Worm (Caenorhabditis elegans) whole organism, L4 larva: ENCODE measurements around the gene akap-1.

Experiments
- F26F4.8 ChIP-seq: fragments of 200-800 bp; sonication (Bioruptor generic); conservative IDR thresholded peaks from 2 replicates; pipeline ENCODE4 v1.3.6; 2022; ENCODE audit warnings: missing genetic modification characterization, missing compliant biosample characterization
- F37D6.2 ChIP-seq: sonication (generic microtip); optimal IDR thresholded peaks from 2 replicates; lab custom pipeline; 2016; ENCODE audit warnings: mild to moderate bottlenecking, missing genetic modification characterization, missing compliant biosample characterization
- F49E8.2 ChIP-seq: sonication (generic microtip); optimal IDR thresholded peaks from 2 replicates; lab custom pipeline; 2016; ENCODE audit warnings: missing compliant biosample characterization, mild to moderate bottlenecking, missing genetic modification characterization, borderline replicate concordance
- Y5F2A.4 ChIP-seq: fragments of 200-800 bp; sonication (Bioruptor generic); optimal IDR thresholded peaks from 2 replicates; lab custom pipeline; 2018; ENCODE audit warnings: mild to moderate bottlenecking, missing genetic modification characterization, missing compliant biosample characterization
- Y75B8A.6 ChIP-seq: fragments of 200-800 bp; sonication (Bioruptor generic); IDR thresholded peaks from 2 replicates; pipeline ENCODE4 v1.3.6; 2022; ENCODE audit warnings: missing genetic modification reagents, missing genetic modification characterization, missing compliant biosample characterization
- ZK546.5 ChIP-seq, 2 experiments: sonication (generic microtip); optimal IDR thresholded peaks; 2 replicates each; lab custom pipeline; 2017; ENCODE audit warnings: missing biosample characterization in 2 of 2, missing genetic modification characterization in 2 of 2
- aly-2 ChIP-seq: sonication (generic microtip); optimal IDR thresholded peaks from 2 replicates; lab custom pipeline; 2018; ENCODE audit warnings: missing biosample characterization, missing genetic modification characterization
- ama-1 ChIP-seq: fragments of 150-350 bp; optimal IDR thresholded peaks from 2 replicates; lab custom pipeline; 2014; ENCODE audit warnings: inconsistent platforms, mixed read lengths
- arid-1 ChIP-seq: fragments of 200-800 bp; sonication (Bioruptor generic); conservative IDR thresholded peaks from 2 replicates; pipeline ENCODE4 v1.3.6; 2022; ENCODE audit warnings: missing genetic modification reagents, missing genetic modification characterization, missing compliant biosample characterization
- attf-4 ChIP-seq: sonication (generic microtip); optimal IDR thresholded peaks from 3 replicates; lab custom pipeline; 2017; ENCODE audit warnings: missing biosample characterization, missing genetic modification characterization
- cey-2 ChIP-seq: sonication (generic microtip); optimal IDR thresholded peaks from 3 replicates; lab custom pipeline; 2017; ENCODE audit warnings: missing genetic modification characterization, mild to moderate bottlenecking, missing compliant biosample characterization, antibody characterized with exemption, borderline replicate concordance; ENCODE audit not compliant: insufficient read depth
- daf-16 ChIP-seq, 3 experiments: sonication (generic microtip); optimal IDR thresholded peaks; 2 replicates each; lab custom pipeline; 2016 to 2017; ENCODE audit warnings: missing genetic modification characterization in 3 of 3, missing genetic modification reagents in 3 of 3, mild to moderate bottlenecking in 2 of 3, missing compliant biosample characterization in 2 of 3, missing biosample characterization in 1 of 3, moderate library complexity in 1 of 3
- daf-19 ChIP-seq: fragments of 200-800 bp; sonication (Bioruptor generic); conservative IDR thresholded peaks from 2 replicates; pipeline ENCODE4 v1.3.6; 2022; ENCODE audit warnings: missing genetic modification characterization, missing compliant biosample characterization
- dmd-6 ChIP-seq: fragments of 200-800 bp; sonication (Bioruptor generic); IDR thresholded peaks from 2 replicates; pipeline ENCODE4 v1.3.6; 2022; ENCODE audit warnings: missing genetic modification reagents, missing genetic modification characterization, missing compliant biosample characterization
- dpl-1 ChIP-seq: fragments of 150-350 bp; optimal IDR thresholded peaks from 2 replicates; lab custom pipeline; 2014; ENCODE audit warnings: missing biosample characterization, missing genetic modification reagents, missing genetic modification characterization
- duxl-1 ChIP-seq: sonication (generic microtip); optimal IDR thresholded peaks from 2 replicates; lab custom pipeline; 2016; ENCODE audit warnings: mild to moderate bottlenecking, missing genetic modification characterization, moderate library complexity, missing compliant biosample characterization; ENCODE audit not compliant: poor library complexity
- dve-1 ChIP-seq: sonication (generic microtip); optimal IDR thresholded peaks from 2 replicates; lab custom pipeline; 2017; ENCODE audit warnings: antibody characterized with exemption, mild to moderate bottlenecking, missing genetic modification characterization, missing compliant biosample characterization; ENCODE audit not compliant: insufficient read depth
- egl-27 ChIP-seq: sonication (generic microtip); optimal IDR thresholded peaks from 3 replicates; lab custom pipeline; 2017; ENCODE audit warnings: missing biosample characterization, missing genetic modification reagents, missing genetic modification characterization
- hif-1 ChIP-seq, 2 experiments: sonication (generic microtip); optimal IDR thresholded peaks; 2 replicates each; lab custom pipeline; 2016 to 2017; ENCODE audit warnings: missing compliant biosample characterization in 2 of 2, missing genetic modification characterization in 2 of 2, missing genetic modification reagents in 2 of 2, missing genotype in 2 of 2, mild to moderate bottlenecking in 1 of 2
- hlh-30 ChIP-seq: sonication (generic microtip); optimal IDR thresholded peaks from 2 replicates; lab custom pipeline; 2017; ENCODE audit warnings: antibody characterized with exemption, mild to moderate bottlenecking, missing genetic modification characterization, missing compliant biosample characterization; ENCODE audit not compliant: insufficient read depth
- hmg-1.1 ChIP-seq: fragments of 200-800 bp; sonication (Bioruptor generic); IDR thresholded peaks from 2 replicates; pipeline ENCODE4 v1.3.6; 2022; ENCODE audit warnings: missing genetic modification reagents, missing genetic modification characterization, missing compliant biosample characterization
- jun-1 ChIP-seq: fragments of 150-350 bp; optimal IDR thresholded peaks from 2 replicates; lab custom pipeline; 2014; ENCODE audit warnings: missing biosample characterization, missing genetic modification reagents, missing genetic modification characterization
- lim-7 ChIP-seq: fragments of 200-800 bp; sonication (Bioruptor generic); IDR thresholded peaks from 2 replicates; pipeline ENCODE4 v1.3.6; 2022; ENCODE audit warnings: missing genetic modification characterization, missing compliant biosample characterization
- lin-15B ChIP-seq: fragments of 150-350 bp; sonication (generic microtip); optimal IDR thresholded peaks from 3 replicates; lab custom pipeline; 2014; ENCODE audit warnings: missing biosample characterization, missing genetic modification characterization
- lin-29 ChIP-seq: fragments of 200-800 bp; sonication (Bioruptor generic); IDR thresholded peaks from 2 replicates; pipeline ENCODE4 v1.3.6; 2022; ENCODE audit warnings: missing genetic modification reagents, missing genetic modification characterization, missing compliant biosample characterization
- lin-38 ChIP-seq: fragments of 200-800 bp; sonication (Bioruptor generic); IDR thresholded peaks from 2 replicates; pipeline ENCODE4 v1.3.6; 2022; ENCODE audit warnings: missing genetic modification reagents, missing genetic modification characterization, missing compliant biosample characterization
- lin-39 ChIP-seq: fragments of 150-350 bp; optimal IDR thresholded peaks from 2 replicates; lab custom pipeline; 2014; ENCODE audit warnings: missing biosample characterization, missing genetic modification reagents, missing genetic modification characterization
- lsy-2 ChIP-seq, 2 experiments: fragments of 150-350 bp in 1 of 2; sonication (generic microtip) in 1 of 2; optimal IDR thresholded peaks; 2 replicates each; lab custom pipeline; 2014 to 2017; ENCODE audit warnings: missing biosample characterization in 2 of 2, missing genetic modification characterization in 2 of 2
- madf-5 ChIP-seq, 2 experiments: fragments of 200-800 bp; sonication (Bioruptor generic); IDR thresholded peaks; 2 replicates each; pipeline ENCODE4 v1.3.6; 2022; ENCODE audit warnings: missing compliant biosample characterization in 2 of 2, missing genetic modification characterization in 2 of 2
- mdl-1 ChIP-seq, 2 experiments: fragments of 150-350 bp in 1 of 2; sonication (generic microtip) in 1 of 2; optimal IDR thresholded peaks; 2 replicates each; lab custom pipeline; 2014 to 2017; ENCODE audit warnings: missing biosample characterization in 2 of 2, missing genetic modification characterization in 2 of 2
- mep-1 ChIP-seq: fragments of 150-350 bp; sonication (generic microtip); optimal IDR thresholded peaks from 3 replicates; lab custom pipeline; 2014; ENCODE audit warnings: missing biosample characterization, missing genetic modification characterization
- mes-2 ChIP-seq: sonication (generic microtip); optimal IDR thresholded peaks from 2 replicates; lab custom pipeline; 2016; ENCODE audit warnings: missing genotype, mild to moderate bottlenecking, missing genetic modification characterization, missing compliant biosample characterization; ENCODE audit not compliant: poor library complexity, severe bottlenecking
- mxl-2 ChIP-seq: fragments of 200-800 bp; sonication (Bioruptor generic); conservative IDR thresholded peaks from 2 replicates; pipeline ENCODE4 v1.3.6; 2022; ENCODE audit warnings: missing genetic modification reagents, missing genetic modification characterization, missing compliant biosample characterization
- nhr-11 ChIP-seq: fragments of 150-350 bp; optimal IDR thresholded peaks from 2 replicates; lab custom pipeline; 2014; ENCODE audit warnings: missing biosample characterization, missing genetic modification characterization
- nhr-237 ChIP-seq: sonication (generic microtip); optimal IDR thresholded peaks from 2 replicates; lab custom pipeline; 2017; ENCODE audit warnings: missing biosample characterization, missing genetic modification characterization
- nhr-28 ChIP-seq: fragments of 150-350 bp; optimal IDR thresholded peaks from 2 replicates; lab custom pipeline; 2014; ENCODE audit warnings: missing biosample characterization, missing genetic modification characterization
- nhr-48 ChIP-seq: sonication (generic microtip); optimal IDR thresholded peaks from 2 replicates; lab custom pipeline; 2016; ENCODE audit warnings: mild to moderate bottlenecking, missing genetic modification characterization, missing compliant biosample characterization
- tag-97 ChIP-seq: fragments of 200-800 bp; sonication (Bioruptor generic); IDR thresholded peaks from 2 replicates; pipeline ENCODE4 v1.3.6; 2022; ENCODE audit warnings: missing genetic modification characterization, missing compliant biosample characterization
- tra-1 ChIP-seq: fragments of 200-800 bp; sonication (Bioruptor generic); IDR thresholded peaks from 2 replicates; pipeline ENCODE4 v1.3.6; 2022; ENCODE audit warnings: missing genetic modification reagents, missing genetic modification characterization, missing compliant biosample characterization
- unc-62 ChIP-seq, 3 experiments: fragments of 150-350 bp in 1 of 3; sonication (generic microtip); optimal IDR thresholded peaks in 2 of 3; peaks in 1 of 3; 1 replicate in 1 of 3; 2 replicates in 2 of 3; lab custom pipeline; 2014 to 2017; ENCODE audit warnings: missing biosample characterization in 3 of 3, missing genetic modification characterization in 3 of 3, missing genetic modification reagents in 3 of 3, missing genotype in 1 of 3
- zag-1 ChIP-seq: fragments of 150-350 bp; optimal IDR thresholded peaks from 2 replicates; lab custom pipeline; 2014; ENCODE audit warnings: missing biosample characterization, missing genetic modification characterization
- zfp-2 ChIP-seq: sonication (generic microtip); optimal IDR thresholded peaks from 2 replicates; lab custom pipeline; 2016; ENCODE audit warnings: mild to moderate bottlenecking, missing genetic modification characterization, missing compliant biosample characterization
- zip-2 ChIP-seq: fragments of 150-350 bp; optimal IDR thresholded peaks from 2 replicates; lab custom pipeline; 2014; ENCODE audit warnings: missing biosample characterization, missing genetic modification characterization
- ztf-11 ChIP-seq: fragments of 150-350 bp; optimal IDR thresholded peaks from 2 replicates; lab custom pipeline; 2014; ENCODE audit warnings: missing biosample characterization, missing genetic modification characterization
- ztf-7 ChIP-seq: fragments of 150-350 bp; optimal IDR thresholded peaks from 2 replicates; lab custom pipeline; 2014; ENCODE audit warnings: missing biosample characterization, missing genetic modification characterization

akap-1 gene

DNA sequence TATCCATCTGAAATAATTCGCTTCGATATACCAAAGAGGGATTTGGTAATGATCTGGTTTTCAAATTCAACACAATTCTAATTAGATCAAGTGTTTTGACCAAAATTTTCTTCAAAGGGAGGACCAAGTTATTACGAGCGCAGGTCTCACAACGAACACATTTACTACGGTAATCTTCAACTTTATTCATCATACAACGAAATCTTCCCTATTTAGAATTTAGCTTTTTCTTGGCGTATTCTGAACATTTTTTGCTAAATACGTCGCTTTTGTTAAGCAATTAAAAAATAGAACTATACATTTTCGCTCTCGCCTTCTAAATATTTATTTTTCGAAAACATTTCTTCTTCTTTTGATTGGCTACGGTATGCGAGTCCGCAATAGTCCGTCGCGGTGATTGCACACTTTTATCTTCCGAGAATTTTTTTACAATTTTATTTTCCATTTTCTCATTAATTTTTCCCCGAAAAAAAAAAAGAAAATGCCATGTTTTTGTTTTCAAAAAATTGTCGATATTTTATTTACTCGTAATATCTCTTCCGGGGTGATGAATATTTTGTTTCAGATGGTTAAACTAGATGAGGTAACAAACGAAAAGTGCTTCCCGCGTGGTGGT, 29.9 kb downstream of the akap-1 start, which contains the start of gene let-716:
let-716 (plus strand) TSS at position 566 of the 616 bp plus-strand sequence.
- no peak for TF ChIP-seq arid-1 (GFP tag; lab: Robert Waterston, UW)
- TF ChIP-seq mep-1 = peak; percentile 8
- TF ChIP-seq nhr-28 (tag; lab: Kevin White, UChicago) = peak; percentile 5
- peak; percentile 24 for TF ChIP-seq dpl-1 (GFP tag; lab: Kevin White, UChicago)
- no peak for TF ChIP-seq F49E8.2 (tag; lab: Kevin White, UChicago)
- no peak for TF ChIP-seq ztf-7 (tag; lab: Kevin White, UChicago)
- TF ChIP-seq ZK546.5 (tag; optimal IDR thresholded peaks at IDR 0.05; lab: Kevin White, UChicago) = no peak
- peak; percentile 40 for TF ChIP-seq mes-2 (tag; lab: Kevin White, UChicago)
- no peak for TF ChIP-seq daf-19
- peak in 1 of 2 experiments; percentile 20 for TF ChIP-seq hif-1 (tag; optimal IDR thresholded peaks at IDR 0.05; lab: Kevin White, UChicago)
- TF ChIP-seq hmg-1.1 (GFP tag; lab: Robert Waterston, UW) = 0 out of 2 replicates have a peak, but pooled peaks have one; percentile 46
- peak; percentile 19 for TF ChIP-seq dve-1 (tag; lab: Kevin White, UChicago)
- peak; percentile 39; the same call in 1 of the 2 replicates for TF ChIP-seq lin-38 (GFP tag; lab: Robert Waterston, UW)
- TF ChIP-seq lsy-2 (tag; optimal IDR thresholded peaks at IDR 0.05; lab: Kevin White, UChicago) = peak; percentile 56 to 97
- TF ChIP-seq unc-62 (GFP tag; optimal IDR thresholded peaks at IDR 0.05 in 1 of 2; lab: Kevin White, UChicago) = peak in 1 of 2 experiments; percentile 14
- no peak for TF ChIP-seq unc-62 (tag; optimal IDR thresholded peaks at IDR 0.05; lab: Kevin White, UChicago)
- no peak for TF ChIP-seq cey-2 (tag; lab: Kevin White, UChicago)

DNA sequence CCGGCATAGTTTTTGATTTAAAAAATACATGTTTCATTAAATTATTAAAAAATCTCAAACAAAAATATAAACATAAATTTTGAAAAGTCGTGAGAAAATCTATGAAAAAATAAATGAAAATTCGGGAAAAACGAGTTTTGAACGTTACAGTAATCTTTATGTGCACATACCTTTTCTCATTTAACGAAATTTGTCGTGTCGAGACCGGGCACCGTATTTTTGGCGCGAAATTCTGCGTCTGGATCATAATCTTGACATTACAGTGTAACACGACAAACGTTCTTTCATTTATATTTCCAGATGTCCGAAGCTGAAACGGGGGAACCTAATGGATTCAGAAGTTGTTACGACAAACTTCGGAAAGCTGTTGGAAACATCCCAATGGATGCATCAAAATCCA, 36.3 kb downstream of the akap-1 start, which contains the start of gene C16A3.2:
C16A3.2 (plus strand) TSS at position 301 of the 400 bp plus-strand sequence.
- TF ChIP-seq daf-19 = no peak
- TF ChIP-seq duxl-1 (tag; lab: Kevin White, UChicago) = no peak
- TF ChIP-seq Y5F2A.4 = no peak
- no peak for TF ChIP-seq zfp-2 (tag; lab: Kevin White, UChicago)
- TF ChIP-seq aly-2 (tag; lab: Kevin White, UChicago) = no peak
- TF ChIP-seq F26F4.8 (GFP tag; lab: Robert Waterston, UW) = no peak
- no peak for TF ChIP-seq nhr-237 (tag; lab: Kevin White, UChicago)
- TF ChIP-seq ztf-7 (tag; lab: Kevin White, UChicago) = no peak
- no peak for TF ChIP-seq daf-16 (GFP tag; optimal IDR thresholded peaks at IDR 0.05; lab: Kevin White, UChicago)
- no peak for TF ChIP-seq daf-16 (tag; optimal IDR thresholded peaks at IDR 0.05; lab: Kevin White, UChicago)
- TF ChIP-seq madf-5 (GFP tag; IDR thresholded peaks at IDR 0.05; lab: Robert Waterston, UW) = no peak
- no peak for TF ChIP-seq mes-2 (tag; lab: Kevin White, UChicago)
- no peak for TF ChIP-seq lin-29 (GFP tag; lab: Robert Waterston, UW)
- TF ChIP-seq lin-15B (tag; lab: Kevin White, UChicago) = no peak
- no peak for TF ChIP-seq zag-1 (tag; lab: Kevin White, UChicago)
- TF ChIP-seq nhr-11 = no peak
- TF ChIP-seq ama-1 (lab: Kevin White, UChicago) = no peak
- no peak for TF ChIP-seq dmd-6 (GFP tag; lab: Robert Waterston, UW)
- TF ChIP-seq hlh-30 = no peak
- no peak for TF ChIP-seq mdl-1 (tag; optimal IDR thresholded peaks at IDR 0.05; lab: Kevin White, UChicago)

DNA sequence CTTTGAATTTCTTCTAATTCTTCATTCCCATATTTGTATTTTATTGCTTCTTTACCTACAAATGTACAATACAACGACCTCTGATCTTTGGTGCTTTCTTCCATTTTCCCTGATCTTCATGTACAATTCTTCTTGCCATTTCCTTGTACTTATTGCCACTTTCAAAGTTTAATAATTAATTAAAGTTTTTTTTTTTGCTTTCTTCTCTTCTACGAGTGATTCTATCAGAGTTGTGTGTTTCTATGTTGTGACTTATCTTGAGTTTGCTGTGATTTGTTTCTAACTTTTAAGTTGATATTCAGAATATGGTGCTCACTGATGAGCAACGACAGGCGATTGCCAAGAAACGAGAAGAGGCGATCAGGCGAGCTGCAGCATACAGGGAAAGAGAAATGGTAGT, 37.5 kb downstream of the akap-1 start, which contains the start of gene smrc-1:
smrc-1 (plus strand) TSS at position 301 of the 400 bp plus-strand sequence.
- no peak for TF ChIP-seq egl-27 (tag; lab: Kevin White, UChicago)
- TF ChIP-seq jun-1 (tag; lab: Kevin White, UChicago) = no peak
- TF ChIP-seq attf-4 (tag; lab: Kevin White, UChicago) = no peak
- TF ChIP-seq ztf-11 (tag; lab: Kevin White, UChicago) = no peak
- TF ChIP-seq Y75B8A.6 = no peak
- no peak for TF ChIP-seq mxl-2 (GFP tag; lab: Robert Waterston, UW)
- TF ChIP-seq lin-39 = no peak
- no peak for TF ChIP-seq zip-2
- no peak for TF ChIP-seq tag-97
- no peak for TF ChIP-seq F37D6.2 (tag; lab: Kevin White, UChicago)
- TF ChIP-seq tra-1 (GFP tag; lab: Robert Waterston, UW) = no peak
- no peak for TF ChIP-seq lim-7 (GFP tag; lab: Robert Waterston, UW)
- no peak for TF ChIP-seq lin-29 (GFP tag; lab: Robert Waterston, UW)
- no peak for TF ChIP-seq mep-1
- TF ChIP-seq nhr-48 (tag; lab: Kevin White, UChicago) = no peak
